Worm (Caenorhabditis elegans): ENCODE data around the gene R07E3.1.

- TF ChIP-seq ets-7 (tag; optimal IDR thresholded peaks at IDR 0.05) = no peak
- TF ChIP-seq pes-1 (GFP tag; IDR thresholded peaks at IDR 0.05) = no peak
- no peak for TF ChIP-seq ama-1 (optimal IDR thresholded peaks at IDR 0.05)
- TF ChIP-seq B0310.2 (tag; optimal IDR thresholded peaks at IDR 0.05) = no peak
- TF ChIP-seq scrt-1 (GFP tag; IDR thresholded peaks at IDR 0.05) = no peak
- no peak for TF ChIP-seq sea-1 (GFP tag; conservative IDR thresholded peaks at IDR 0.05)
- no peak for TF ChIP-seq flt-1 (GFP tag; IDR thresholded peaks at IDR 0.05)
- TF ChIP-seq ceh-13 (GFP tag; optimal IDR thresholded peaks at IDR 0.05) = no peak
Observed at ce11 chrX:10336138-10336537, 4.8 kb downstream of the R07E3.1 start, which contains the start of gene idpa-3.

Data from whole organism, early embryonic.